Fruit fly (Drosophila melanogaster): ENCODE data around the gene swa.

dm6 chrX:6344538-6345074 is 20.9 kb downstream of the swa start:
- TF ChIP-seq Clk (GFP tag; optimal IDR thresholded peaks at IDR 0.05) (no peak), pad (GFP tag; optimal IDR thresholded peaks at IDR 0.05) (peak; percentile 42), cnc (optimal IDR thresholded peaks at IDR 0.05) (no peak), cic (GFP tag; optimal IDR thresholded peaks at IDR 0.05) (no peak), CG11617 (GFP tag; optimal IDR thresholded peaks at IDR 0.05) (peak; percentile 89), CG1620 (GFP tag; optimal IDR thresholded peaks at IDR 0.05) (no peak), kay (GFP tag; ENCODE audit: borderline replicate concordance) (no peak), CG14711 (tag; optimal IDR thresholded peaks at IDR 0.05) (peak; percentile 10), toe (GFP tag; optimal IDR thresholded peaks at IDR 0.05) (no peak), Mnt (GFP tag; optimal IDR thresholded peaks at IDR 0.05) (no peak), CG5204 (GFP tag; optimal IDR thresholded peaks at IDR 0.05) (no peak)
